Fruit fly (Drosophila melanogaster): ENCODE measurements around the gene CheB93b.

The CheB93b gene

DNA sequence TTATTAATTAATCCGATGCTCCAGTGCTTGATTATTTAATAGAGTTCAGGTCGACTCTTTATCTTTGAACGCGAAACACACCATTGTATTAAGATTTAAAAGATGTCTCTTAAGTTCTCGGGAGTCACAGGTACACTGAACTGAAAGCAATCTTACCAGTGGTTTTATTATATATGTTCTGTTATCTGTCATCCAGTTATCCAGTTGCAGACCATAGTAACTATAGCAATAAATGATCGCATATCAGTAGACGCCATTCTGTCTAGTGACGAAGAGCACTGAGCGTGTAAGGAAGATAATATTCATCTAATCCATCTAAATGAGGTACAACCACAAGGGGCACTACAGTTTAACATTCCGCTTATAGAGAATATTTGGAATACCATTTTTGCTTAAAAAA lies 9.3 kb upstream of the CheB93b start, which contains the start of gene Ugt49B2:
Gene Ugt49B2 (minus strand): TSS at position 101 of the 400 bp plus-strand sequence.
- TF ChIP-seq CG3032 (tag; optimal IDR thresholded peaks at IDR 0.05) = no peak
- no peak for TF ChIP-seq CG8319 (GFP tag; optimal IDR thresholded peaks at IDR 0.05)
- TF ChIP-seq pdm3 (GFP tag; optimal IDR thresholded peaks at IDR 0.05) = no peak
- no peak for TF ChIP-seq topi (GFP tag; optimal IDR thresholded peaks at IDR 0.05)
- TF ChIP-seq CG11762 (GFP tag; optimal IDR thresholded peaks at IDR 0.05; ENCODE audit: insufficient read depth) = no peak
- no peak for TF ChIP-seq CG8119 (GFP tag; IDR thresholded peaks at IDR 0.05)
- no peak for TF ChIP-seq Blimp-1 (GFP tag; optimal IDR thresholded peaks at IDR 0.05)
- TF ChIP-seq dsx (GFP tag; optimal IDR thresholded peaks at IDR 0.05; ENCODE audit: poor library complexity, severe bottlenecking) = no peak

DNA sequence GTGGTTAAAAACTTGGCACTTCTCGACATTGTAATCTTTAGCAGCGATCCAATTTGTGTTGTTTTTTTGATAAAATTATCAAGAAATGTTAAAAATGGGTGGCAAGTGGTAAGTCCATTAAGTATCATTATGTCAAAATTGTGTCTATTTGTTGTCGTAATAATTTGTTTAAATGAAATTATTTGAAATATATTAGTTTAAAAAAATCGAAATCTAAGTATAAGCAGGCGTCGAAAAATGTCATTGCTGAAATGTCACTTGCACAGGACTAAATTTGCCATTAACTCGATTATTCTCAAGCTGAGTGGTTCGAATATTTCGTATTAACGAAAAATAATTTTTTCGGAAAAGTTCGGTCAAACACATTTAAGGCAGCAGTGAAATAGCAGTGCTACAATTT lies 5.5 kb upstream of the CheB93b start, which contains the start of gene CG7907:
Gene CG7907 (plus strand): TSS at position 301 of the 400 bp plus-strand sequence.
- TF ChIP-seq CG11294 (GFP tag; IDR thresholded peaks at IDR 0.05) (no peak), Gug (GFP tag; IDR thresholded peaks at IDR 0.05) (no peak), Ets96B (tag; optimal IDR thresholded peaks at IDR 0.05) (no peak), svp (GFP tag) (no peak)

DNA sequence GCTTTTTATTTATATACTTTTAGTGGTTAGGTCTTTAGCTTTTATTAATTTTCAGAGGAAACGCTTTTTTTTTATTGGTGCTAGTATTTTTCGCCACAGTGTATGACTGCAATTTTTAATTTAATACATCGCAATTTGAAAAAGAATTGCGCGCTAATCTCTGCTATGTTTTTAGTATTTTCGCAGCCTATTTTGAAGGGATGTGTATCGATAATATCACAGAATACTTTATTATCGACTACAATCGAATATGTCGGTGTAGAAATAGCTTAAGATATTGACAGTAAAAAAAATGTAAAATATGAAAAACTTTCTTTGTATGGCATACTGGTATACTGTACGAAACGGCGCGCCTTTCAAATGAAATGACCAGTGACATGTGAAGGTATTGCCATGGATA lies 2.2 kb upstream of the CheB93b start:
- no peak for TF ChIP-seq fd59A (GFP tag; optimal IDR thresholded peaks at IDR 0.05)
- TF ChIP-seq CG1621 (tag; optimal IDR thresholded peaks at IDR 0.05) = no peak
- no peak for TF ChIP-seq CG15336 (GFP tag; IDR thresholded peaks at IDR 0.05)
- no peak for TF ChIP-seq topi (GFP tag; optimal IDR thresholded peaks at IDR 0.05)
- no peak for TF ChIP-seq CG10631 (GFP tag; optimal IDR thresholded peaks at IDR 0.05)

DNA sequence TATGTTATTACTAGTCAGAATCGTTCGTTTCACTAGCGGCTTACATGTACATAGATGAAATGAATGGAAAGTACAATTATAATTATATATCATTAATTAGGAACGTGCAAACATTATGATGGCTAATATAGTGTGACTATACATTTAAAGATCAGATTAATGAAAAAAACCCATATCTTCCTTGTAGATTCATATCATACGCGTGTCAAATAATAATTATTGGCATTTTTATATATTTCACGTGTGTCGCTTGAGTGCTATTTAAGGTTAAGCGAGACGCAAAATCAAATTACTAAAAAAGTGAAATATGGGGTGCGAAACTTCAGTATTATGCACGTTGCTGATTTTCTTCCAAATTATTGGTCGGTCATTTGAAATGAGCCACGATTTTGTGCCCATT lies 1.8 kb upstream of the CheB93b start, which contains the start of gene CheB93a:
Gene CheB93a (plus strand): TSS at position 301 of the 400 bp plus-strand sequence.
- TF ChIP-seq CG10669 (GFP tag; optimal IDR thresholded peaks at IDR 0.05) (no peak), Hr38 (GFP tag; optimal IDR thresholded peaks at IDR 0.05) (no peak), CG10631 (GFP tag; optimal IDR thresholded peaks at IDR 0.05) (no peak), Smox (GFP tag; optimal IDR thresholded peaks at IDR 0.05) (no peak), salr (GFP tag; optimal IDR thresholded peaks at IDR 0.05) (no peak), CG15336 (GFP tag; IDR thresholded peaks at IDR 0.05) (no peak), spab (GFP tag; optimal IDR thresholded peaks at IDR 0.05) (no peak), CG6792 (GFP tag; optimal IDR thresholded peaks at IDR 0.05) (no peak), CG31627 (GFP tag; optimal IDR thresholded peaks at IDR 0.05) (no peak), vri (GFP tag; optimal IDR thresholded peaks at IDR 0.05) (no peak), CG6163 (GFP tag; IDR thresholded peaks at IDR 0.05) (no peak)

DNA sequence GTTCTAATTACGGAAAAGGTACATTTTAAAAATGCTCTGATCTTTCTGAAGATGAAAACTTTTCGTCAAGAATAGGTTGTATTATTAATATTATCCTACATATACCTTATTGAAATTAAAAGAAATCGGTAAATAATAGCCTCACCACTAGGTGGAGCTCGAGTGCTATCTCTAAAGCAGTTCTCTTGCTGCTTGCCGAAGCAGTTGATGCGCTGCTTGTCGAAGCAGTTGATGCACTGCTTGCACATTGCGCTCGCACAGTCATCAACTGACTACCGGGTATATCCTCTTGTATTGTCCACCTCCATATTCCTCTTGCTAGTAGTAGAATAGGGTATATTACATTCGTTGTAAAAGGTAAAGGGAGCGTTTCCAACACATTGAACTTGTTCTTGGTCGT lies 551 bp upstream of the CheB93b start:
- TF ChIP-seq salr (GFP tag; optimal IDR thresholded peaks at IDR 0.05) (no peak), CG6854 (GFP tag; optimal IDR thresholded peaks at IDR 0.05) (peak; percentile 98)

DNA sequence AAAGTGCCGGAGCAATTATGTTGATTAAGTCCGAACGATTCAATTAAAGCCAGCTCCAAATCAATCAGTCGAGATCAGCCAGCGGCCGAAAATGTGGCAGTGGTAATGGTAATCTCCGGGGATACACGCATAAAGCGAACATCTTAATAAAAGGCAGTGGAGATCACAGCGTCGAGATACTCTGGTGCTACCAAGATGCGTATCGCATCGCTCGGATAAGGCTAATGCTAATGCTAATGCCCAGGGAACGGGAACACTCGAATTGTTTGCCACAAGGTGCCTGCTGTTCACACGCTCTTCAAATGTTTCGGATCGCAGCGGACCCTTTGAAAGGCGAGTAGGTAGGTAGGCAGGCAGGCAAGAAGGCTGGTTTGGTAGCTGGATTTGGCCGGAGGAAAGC lies 5.2 kb downstream of the CheB93b start:
- TF ChIP-seq Hr38 (GFP tag; optimal IDR thresholded peaks at IDR 0.05) = no peak
- TF ChIP-seq fd59A (GFP tag; optimal IDR thresholded peaks at IDR 0.05) = no peak
- no peak for TF ChIP-seq Sox15 (GFP tag; optimal IDR thresholded peaks at IDR 0.05)
- no peak for TF ChIP-seq ss (GFP tag; optimal IDR thresholded peaks at IDR 0.05)
- TF ChIP-seq CG6854 (GFP tag; optimal IDR thresholded peaks at IDR 0.05) = no peak
- no peak for TF ChIP-seq CG6792 (GFP tag; optimal IDR thresholded peaks at IDR 0.05)
- no peak for TF ChIP-seq Hr39 (GFP tag; optimal IDR thresholded peaks at IDR 0.05)
- no peak for TF ChIP-seq svp (GFP tag)
- no peak for TF ChIP-seq Sox14 (GFP tag; optimal IDR thresholded peaks at IDR 0.05)
- TF ChIP-seq dac (GFP tag; optimal IDR thresholded peaks at IDR 0.05) = no peak
- TF ChIP-seq Sox102F (GFP tag; optimal IDR thresholded peaks at IDR 0.05) = no peak
- TF ChIP-seq CG3919 (GFP tag; optimal IDR thresholded peaks at IDR 0.05) = no peak
- no peak for TF ChIP-seq CG11294 (GFP tag; IDR thresholded peaks at IDR 0.05)
- no peak for TF ChIP-seq lz (GFP tag; optimal IDR thresholded peaks at IDR 0.05)
- no peak for TF ChIP-seq CG10669 (GFP tag; optimal IDR thresholded peaks at IDR 0.05)

Measured in whole organism, prepupa.